Worm (Caenorhabditis elegans): Measurements from ENCODE around the gene Y46G5A.39.

Y46G5A.39 gene

ce11 chrII:12738284-12739201 is 15.1 kb downstream of the Y46G5A.39 start, which contains the start of gene pisy-1:
pisy-1 (minus strand) TSS chrII:12738334.
- TF ChIP-seq flt-1 (GFP tag; IDR thresholded peaks at IDR 0.05) = no peak
- no peak for TF ChIP-seq ceh-36 (tag; optimal IDR thresholded peaks at IDR 0.05)
- TF ChIP-seq tra-4 (tag; optimal IDR thresholded peaks at IDR 0.05) = no peak
- TF ChIP-seq ama-1 (optimal IDR thresholded peaks at IDR 0.05) = no peak
- no peak for TF ChIP-seq F13C5.2 (tag; optimal IDR thresholded peaks at IDR 0.05)

- no peak for TF ChIP-seq flt-1 (GFP tag; IDR thresholded peaks at IDR 0.05)
- TF ChIP-seq scrt-1 (GFP tag; IDR thresholded peaks at IDR 0.05) = no peak
- no peak for TF ChIP-seq ets-7 (tag; optimal IDR thresholded peaks at IDR 0.05)
- TF ChIP-seq B0310.2 (tag; optimal IDR thresholded peaks at IDR 0.05) = no peak
- TF ChIP-seq hnd-1 (tag; optimal IDR thresholded peaks at IDR 0.05) = no peak
- TF ChIP-seq tbx-11 (GFP tag; IDR thresholded peaks at IDR 0.05) = no peak
- TF ChIP-seq F13C5.2 (tag; optimal IDR thresholded peaks at IDR 0.05) = no peak
- TF ChIP-seq tra-4 (tag; optimal IDR thresholded peaks at IDR 0.05) = no peak
- TF ChIP-seq ceh-13 (GFP tag; optimal IDR thresholded peaks at IDR 0.05) = no peak
- TF ChIP-seq pes-1 (GFP tag; IDR thresholded peaks at IDR 0.05) = no peak
- TF ChIP-seq hmbx-1 (tag; optimal IDR thresholded peaks at IDR 0.05) = no peak
- no peak for TF ChIP-seq tbx-37 (GFP tag; conservative IDR thresholded peaks at IDR 0.05)
- TF ChIP-seq hmg-4 (GFP tag; optimal IDR thresholded peaks at IDR 0.05) = no peak
- no peak for TF ChIP-seq ama-1 (optimal IDR thresholded peaks at IDR 0.05)
- TF ChIP-seq ceh-36 (tag; optimal IDR thresholded peaks at IDR 0.05) = no peak
- TF ChIP-seq sea-1 (GFP tag; conservative IDR thresholded peaks at IDR 0.05) = no peak
- no peak for TF ChIP-seq aly-1 (tag; optimal IDR thresholded peaks at IDR 0.05)
Observed at ce11 chrII:12736579-12736978, 17.0 kb downstream of the Y46G5A.39 start, which contains the start of gene snrp-200. snrp-200 (minus strand) TSS chrII:12736910.

ce11 chrII:12729952-12730351 is 23.7 kb downstream of the Y46G5A.39 start:
- TF ChIP-seq tra-4 (tag; optimal IDR thresholded peaks at IDR 0.05) (no peak), hnd-1 (tag; optimal IDR thresholded peaks at IDR 0.05) (no peak), flt-1 (GFP tag; IDR thresholded peaks at IDR 0.05) (no peak), scrt-1 (GFP tag; IDR thresholded peaks at IDR 0.05) (no peak), B0310.2 (tag; optimal IDR thresholded peaks at IDR 0.05) (no peak), tbx-37 (GFP tag; conservative IDR thresholded peaks at IDR 0.05) (no peak)

- no peak for TF ChIP-seq ama-1 (optimal IDR thresholded peaks at IDR 0.05)
- TF ChIP-seq flt-1 (GFP tag; IDR thresholded peaks at IDR 0.05) = no peak
- TF ChIP-seq sea-1 (GFP tag; conservative IDR thresholded peaks at IDR 0.05) = no peak
- TF ChIP-seq hmbx-1 (tag; optimal IDR thresholded peaks at IDR 0.05) = no peak
- no peak for TF ChIP-seq scrt-1 (GFP tag; IDR thresholded peaks at IDR 0.05)
- TF ChIP-seq B0310.2 (tag; optimal IDR thresholded peaks at IDR 0.05) = no peak
- TF ChIP-seq tbx-37 (GFP tag; conservative IDR thresholded peaks at IDR 0.05) = no peak
- TF ChIP-seq aly-1 (tag; optimal IDR thresholded peaks at IDR 0.05) = no peak
- no peak for TF ChIP-seq tra-4 (tag; optimal IDR thresholded peaks at IDR 0.05)
- no peak for TF ChIP-seq tbx-11 (GFP tag; IDR thresholded peaks at IDR 0.05)
- no peak for TF ChIP-seq hmg-4 (GFP tag; optimal IDR thresholded peaks at IDR 0.05)
- TF ChIP-seq pes-1 (GFP tag; IDR thresholded peaks at IDR 0.05) = no peak
- no peak for TF ChIP-seq F13C5.2 (tag; optimal IDR thresholded peaks at IDR 0.05)
- no peak for TF ChIP-seq ceh-36 (tag; optimal IDR thresholded peaks at IDR 0.05)
- no peak for TF ChIP-seq ceh-13 (GFP tag; optimal IDR thresholded peaks at IDR 0.05)
- no peak for TF ChIP-seq hnd-1 (tag; optimal IDR thresholded peaks at IDR 0.05)
- TF ChIP-seq ets-7 (tag; optimal IDR thresholded peaks at IDR 0.05) = no peak
Observed at ce11 chrII:12728608-12729007, 25.0 kb downstream of the Y46G5A.39 start.

ce11 chrII:12727871-12728270 is 25.8 kb downstream of the Y46G5A.39 start:
- peak; percentile 1 for TF ChIP-seq aly-1 (tag; optimal IDR thresholded peaks at IDR 0.05)
- no peak for TF ChIP-seq ceh-13 (GFP tag; optimal IDR thresholded peaks at IDR 0.05)

- no peak for TF ChIP-seq ets-7 (tag; optimal IDR thresholded peaks at IDR 0.05)
- TF ChIP-seq aly-1 (tag; optimal IDR thresholded peaks at IDR 0.05) = no peak
- TF ChIP-seq ceh-13 (GFP tag; optimal IDR thresholded peaks at IDR 0.05) = no peak
- TF ChIP-seq sea-1 (GFP tag; conservative IDR thresholded peaks at IDR 0.05) = no peak
- TF ChIP-seq F13C5.2 (tag; optimal IDR thresholded peaks at IDR 0.05) = no peak
- TF ChIP-seq hmbx-1 (tag; optimal IDR thresholded peaks at IDR 0.05) = no peak
- no peak for TF ChIP-seq ceh-36 (tag; optimal IDR thresholded peaks at IDR 0.05)
- TF ChIP-seq ama-1 (optimal IDR thresholded peaks at IDR 0.05) = no peak
- TF ChIP-seq tbx-37 (GFP tag; conservative IDR thresholded peaks at IDR 0.05) = no peak
- TF ChIP-seq scrt-1 (GFP tag; IDR thresholded peaks at IDR 0.05) = no peak
- no peak for TF ChIP-seq hmg-4 (GFP tag; optimal IDR thresholded peaks at IDR 0.05)
- TF ChIP-seq tbx-11 (GFP tag; IDR thresholded peaks at IDR 0.05) = no peak
- TF ChIP-seq B0310.2 (tag; optimal IDR thresholded peaks at IDR 0.05) = no peak
- TF ChIP-seq flt-1 (GFP tag; IDR thresholded peaks at IDR 0.05) = no peak
- TF ChIP-seq pes-1 (GFP tag; IDR thresholded peaks at IDR 0.05) = no peak
Observed at ce11 chrII:12726704-12727103, 26.9 kb downstream of the Y46G5A.39 start.

- TF ChIP-seq aly-1 (tag; optimal IDR thresholded peaks at IDR 0.05) (no peak), hmg-4 (GFP tag; optimal IDR thresholded peaks at IDR 0.05) (no peak), B0310.2 (tag; optimal IDR thresholded peaks at IDR 0.05) (no peak), hmbx-1 (tag; optimal IDR thresholded peaks at IDR 0.05) (no peak), tbx-11 (GFP tag; IDR thresholded peaks at IDR 0.05) (no peak), ama-1 (optimal IDR thresholded peaks at IDR 0.05) (no peak), ceh-13 (GFP tag; optimal IDR thresholded peaks at IDR 0.05) (no peak), ets-7 (tag; optimal IDR thresholded peaks at IDR 0.05) (no peak), flt-1 (GFP tag; IDR thresholded peaks at IDR 0.05) (no peak), pes-1 (GFP tag; IDR thresholded peaks at IDR 0.05) (no peak)
Observed at ce11 chrII:12722685-12723287, 30.8 kb downstream of the Y46G5A.39 start.
